Worm (Caenorhabditis elegans) whole organism, L4 larva: Measurements from ENCODE around the gene F11E6.9.

ENCODE experiments used
- aly-2 ChIP-seq: sonication (generic microtip); optimal IDR thresholded peaks from 2 replicates; lab custom pipeline; 2018; ENCODE audit warnings: missing biosample characterization, missing genetic modification characterization
- ces-1 ChIP-seq: fragments of 150-350 bp; sonication (generic microtip); optimal IDR thresholded peaks from 4 replicates; lab custom pipeline; 2014; ENCODE audit warnings: missing biosample characterization, missing genetic modification reagents, missing genetic modification characterization
- fos-1 ChIP-seq: fragments of 150-350 bp; optimal IDR thresholded peaks from 2 replicates; lab custom pipeline; 2014; ENCODE audit warnings: missing biosample characterization, missing genetic modification characterization
- mdt-29 ChIP-seq: fragments of 200-800 bp; sonication (Bioruptor generic); IDR thresholded peaks from 2 replicates; pipeline ENCODE4 v1.3.6; 2022; ENCODE audit warnings: missing genetic modification reagents, missing genetic modification characterization, missing compliant biosample characterization
- sdz-12 ChIP-seq: fragments of 200-800 bp; sonication (Bioruptor generic); optimal IDR thresholded peaks from 2 replicates; lab custom pipeline; 2018; ENCODE audit warnings: mild to moderate bottlenecking, missing genetic modification characterization, missing compliant biosample characterization
- spr-1 ChIP-seq: sonication (generic microtip); optimal IDR thresholded peaks from 2 replicates; lab custom pipeline; 2016; ENCODE audit warnings: mild to moderate bottlenecking, missing genetic modification characterization, missing compliant biosample characterization
- spr-3 ChIP-seq: fragments of 200-800 bp; sonication (Bioruptor generic); optimal IDR thresholded peaks from 2 replicates; lab custom pipeline; 2018; ENCODE audit warnings: mild to moderate bottlenecking, missing genetic modification characterization, missing compliant biosample characterization
- tra-1 ChIP-seq: fragments of 200-800 bp; sonication (Bioruptor generic); IDR thresholded peaks from 2 replicates; pipeline ENCODE4 v1.3.6; 2022; ENCODE audit warnings: missing genetic modification reagents, missing genetic modification characterization, missing compliant biosample characterization
- unc-130 ChIP-seq: sonication (generic microtip); optimal IDR thresholded peaks from 2 replicates; lab custom pipeline; 2016; ENCODE audit warnings: missing genetic modification reagents, missing genetic modification characterization, missing compliant biosample characterization
- unc-39 ChIP-seq: sonication (generic microtip); optimal IDR thresholded peaks from 2 replicates; lab custom pipeline; 2017; ENCODE audit warnings: missing biosample characterization, missing genetic modification characterization
- vab-7 ChIP-seq: fragments of 200-800 bp; sonication (Bioruptor generic); IDR thresholded peaks from 2 replicates; pipeline ENCODE4 v1.3.6; 2022; ENCODE audit warnings: missing genetic modification reagents, missing genetic modification characterization, missing compliant biosample characterization
- zip-2 ChIP-seq: fragments of 150-350 bp; optimal IDR thresholded peaks from 2 replicates; lab custom pipeline; 2014; ENCODE audit warnings: missing biosample characterization, missing genetic modification characterization
- ztf-11 ChIP-seq: fragments of 150-350 bp; optimal IDR thresholded peaks from 2 replicates; lab custom pipeline; 2014; ENCODE audit warnings: missing biosample characterization, missing genetic modification characterization

DNA sequence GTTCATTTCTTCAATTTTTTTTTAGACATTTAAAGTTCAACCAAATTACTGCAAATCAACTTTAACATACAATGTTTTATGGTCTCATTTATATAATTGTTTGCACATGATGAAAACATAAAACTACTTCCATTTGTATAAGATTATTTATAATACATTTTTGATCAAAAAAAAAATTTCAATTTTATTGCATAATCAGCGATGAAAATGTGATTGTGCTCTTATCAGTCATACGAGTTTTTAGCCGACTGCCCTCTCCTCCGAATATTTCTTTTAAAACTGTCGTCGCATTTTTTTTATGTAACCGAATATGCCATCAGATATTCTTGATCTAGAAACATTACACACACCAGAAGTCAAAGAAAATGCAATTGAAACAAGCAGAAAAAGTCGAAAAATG lies 34.7 kb downstream of the F11E6.9 start, which contains the start of gene F08A7.1:
- TF ChIP-seq unc-130 (no peak), ztf-11 (tag; lab: Kevin White, UChicago) (no peak), spr-3 (GFP tag; lab: Kevin White, UChicago) (no peak), ces-1 (GFP tag; lab: Kevin White, UChicago) (no peak), vab-7 (no peak), tra-1 (no peak), unc-39 (tag; lab: Kevin White, UChicago) (no peak), sdz-12 (GFP tag; lab: Kevin White, UChicago) (no peak), fos-1 (no peak), zip-2 (no peak), aly-2 (tag; lab: Kevin White, UChicago) (no peak), spr-1 (tag; lab: Kevin White, UChicago) (no peak), mdt-29 (GFP tag; lab: Robert Waterston, UW) (no peak)
